Worm (Caenorhabditis elegans) whole organism, young adult: Measurements from ENCODE around the gene F28F8.9.

Source experiments
- K11D2.4 ChIP-seq: fragments of 200-800 bp; sonication (Bioruptor generic); IDR thresholded peaks from 2 replicates; pipeline ENCODE4 v1.3.6; 2022; ENCODE audit warnings: missing genetic modification reagents, missing genetic modification characterization, missing compliant biosample characterization
- ceh-27 ChIP-seq: fragments of 200-800 bp; sonication (Bioruptor generic); optimal IDR thresholded peaks from 2 replicates; lab custom pipeline; 2018; ENCODE audit warnings: mild to moderate bottlenecking, missing genetic modification characterization, moderate library complexity, missing compliant biosample characterization
- pha-4 ChIP-seq: fragments of 150-350 bp; sonication (generic microtip); optimal IDR thresholded peaks from 2 replicates; lab custom pipeline; 2014; ENCODE audit warnings: missing biosample characterization, missing genetic modification reagents, missing genetic modification characterization
- xnd-1 ChIP-seq: sonication (generic microtip); optimal IDR thresholded peaks from 2 replicates; lab custom pipeline; 2016; ENCODE audit warnings: missing genotype, missing genetic modification reagents, missing genetic modification characterization, missing compliant biosample characterization

ce11 chrV:15571006-15571526 is 7.4 kb downstream of the F28F8.9 start, which contains the start of gene fbxa-95:
- no peak for TF ChIP-seq xnd-1 (tag; lab: Kevin White, UChicago)
- TF ChIP-seq ceh-27 (GFP tag; lab: Kevin White, UChicago) = no peak
- TF ChIP-seq K11D2.4 (GFP tag; lab: Robert Waterston, UW) = no peak
- TF ChIP-seq pha-4 (tag; lab: Kevin White, UChicago) = no peak
